Fruit fly (Drosophila melanogaster) whole organism, embryonic: ENCODE data around the gene Paics.

Experiments
- Abd-B ChIP-seq: fragments of 200-800 bp; sonication (Bioruptor generic); optimal IDR thresholded peaks from 2 replicates; lab custom pipeline; 2018; ENCODE audit warnings: missing biosample characterization, mild to moderate bottlenecking, missing genetic modification characterization, moderate library complexity
- BtbVII ChIP-seq: fragments of 200-800 bp; sonication (Bioruptor generic); optimal IDR thresholded peaks from 3 replicates; lab custom pipeline; 2017; ENCODE audit warnings: missing biosample characterization, mild to moderate bottlenecking, missing genetic modification characterization
- CG11093 ChIP-seq: fragments of 200-800 bp; sonication (Bioruptor generic); IDR thresholded peaks from 3 replicates; pipeline ENCODE4 v1.3.6; 2022; ENCODE audit warnings: missing biosample characterization, missing genetic modification characterization
- CG11696 ChIP-seq: fragments of 200-800 bp; sonication (Bioruptor generic); IDR thresholded peaks from 2 replicates; pipeline ENCODE4 v1.3.6; 2022; ENCODE audit warnings: missing biosample characterization, missing genetic modification characterization
- CG13775 ChIP-seq: fragments of 200-800 bp; sonication (Bioruptor generic); optimal IDR thresholded peaks from 3 replicates; lab custom pipeline; 2017; ENCODE audit warnings: missing biosample characterization, mild to moderate bottlenecking, missing genetic modification characterization
- CG15073 ChIP-seq: fragments of 200-800 bp; sonication (Bioruptor generic); optimal IDR thresholded peaks from 2 replicates; lab custom pipeline; 2016; ENCODE audit warnings: missing biosample characterization, missing genetic modification characterization
- CG15514 ChIP-seq: fragments of 200-800 bp; sonication (Bioruptor generic); optimal IDR thresholded peaks from 3 replicates; lab custom pipeline; 2017; ENCODE audit warnings: missing biosample characterization, missing genetic modification characterization, mild to moderate bottlenecking, moderate library complexity, missing genetic modification reagents
- CG1832 ChIP-seq: fragments of 200-800 bp; sonication (Bioruptor generic); optimal IDR thresholded peaks from 2 replicates; lab custom pipeline; 2017; ENCODE audit warnings: missing biosample characterization, mild to moderate bottlenecking, missing genetic modification characterization, inconsistent platforms
- CG2120 ChIP-seq: fragments of 200-800 bp; sonication (Bioruptor generic); optimal IDR thresholded peaks from 3 replicates; lab custom pipeline; 2016; ENCODE audit warnings: missing biosample characterization, missing genetic modification characterization
- CG30431 ChIP-seq: fragments of 200-800 bp; sonication (Bioruptor generic); optimal IDR thresholded peaks from 2 replicates; lab custom pipeline; 2017; ENCODE audit warnings: missing biosample characterization, missing genetic modification characterization
- CG3995 ChIP-seq: fragments of 200-800 bp; sonication (Bioruptor generic); optimal IDR thresholded peaks from 3 replicates; lab custom pipeline; 2016; ENCODE audit warnings: missing biosample characterization, missing genetic modification characterization
- CG5180 ChIP-seq: fragments of 200-800 bp; sonication (Bioruptor generic); optimal IDR thresholded peaks from 3 replicates; lab custom pipeline; 2017; ENCODE audit warnings: missing biosample characterization, missing genetic modification characterization, mild to moderate bottlenecking, moderate library complexity, missing genetic modification reagents
- CG5245 ChIP-seq: fragments of 200-800 bp; sonication (Bioruptor generic); optimal IDR thresholded peaks from 3 replicates; lab custom pipeline; 2016; ENCODE audit warnings: missing biosample characterization, missing genetic modification characterization
- CG8765 ChIP-seq: fragments of 200-800 bp; sonication (Bioruptor generic); IDR thresholded peaks from 2 replicates; pipeline ENCODE4 v1.3.6; 2022; ENCODE audit warnings: missing biosample characterization, missing genetic modification characterization
- CG9876 ChIP-seq: fragments of 200-800 bp; sonication (Bioruptor generic); optimal IDR thresholded peaks from 2 replicates; lab custom pipeline; 2016; ENCODE audit warnings: missing biosample characterization, missing genetic modification characterization
- CoRest ChIP-seq: fragments of 200-800 bp; sonication (Bioruptor generic); optimal IDR thresholded peaks from 3 replicates; lab custom pipeline; 2018; ENCODE audit warnings: missing biosample characterization, mild to moderate bottlenecking, missing genetic modification characterization, moderate library complexity
- Dbx ChIP-seq: fragments of 200-800 bp; sonication (Bioruptor generic); IDR thresholded peaks from 3 replicates; pipeline ENCODE4 v1.3.6; 2022; ENCODE audit warnings: missing biosample characterization, missing genetic modification characterization
- Dref ChIP-seq: fragments of 200-800 bp; sonication (Bioruptor generic); IDR thresholded peaks from 2 replicates; pipeline ENCODE4 v1.3.6; 2022; ENCODE audit warnings: missing biosample characterization, missing genetic modification characterization
- Eip74EF ChIP-seq, 2 experiments: fragments of 200-800 bp in 1 of 2; fragments of >200 bp in 1 of 2; sonication (Bioruptor generic) in 1 of 2; optimal IDR thresholded peaks; 2 replicates each; lab custom pipeline; 2017 to 2019; ENCODE audit warnings: missing biosample characterization in 2 of 2, missing genetic modification characterization in 2 of 2, mild to moderate bottlenecking in 1 of 2, moderate library complexity in 1 of 2
- Ets97D ChIP-seq: fragments of 200-800 bp; sonication (Bioruptor generic); optimal IDR thresholded peaks from 3 replicates; lab custom pipeline; 2016; ENCODE audit warnings: missing biosample characterization, missing genetic modification characterization
- Lim3 ChIP-seq: fragments of 200-800 bp; sonication (Bioruptor generic); IDR thresholded peaks from 2 replicates; pipeline ENCODE4 v1.3.6; 2022; ENCODE audit warnings: missing biosample characterization, missing genetic modification characterization
- Max ChIP-seq: fragments of 200-800 bp; sonication (Bioruptor generic); optimal IDR thresholded peaks from 2 replicates; lab custom pipeline; 2016; ENCODE audit warnings: missing biosample characterization, mild to moderate bottlenecking, missing genetic modification characterization
- PHDP ChIP-seq: fragments of 200-800 bp; sonication (Bioruptor generic); optimal IDR thresholded peaks from 3 replicates; lab custom pipeline; 2018; ENCODE audit warnings: missing biosample characterization, mild to moderate bottlenecking, missing genetic modification characterization, moderate library complexity
- Spps ChIP-seq: fragments of 200-800 bp; sonication (Bioruptor generic); optimal IDR thresholded peaks from 2 replicates; lab custom pipeline; 2018; ENCODE audit warnings: missing biosample characterization, mild to moderate bottlenecking, missing genetic modification characterization
- Xrp1 ChIP-seq: fragments of 200-800 bp; sonication (Bioruptor generic); IDR thresholded peaks from 2 replicates; pipeline ENCODE4 v1.3.6; 2022; ENCODE audit warnings: missing biosample characterization, missing genetic modification characterization
- ato ChIP-seq: fragments of 200-800 bp; sonication (Bioruptor generic); IDR thresholded peaks from 2 replicates; pipeline ENCODE4 v1.3.6; 2022; ENCODE audit warnings: missing biosample characterization, missing genetic modification characterization; ENCODE audit not compliant: partially characterized antibody
- az2 ChIP-seq: fragments of 200-800 bp; sonication (Bioruptor generic); optimal IDR thresholded peaks from 3 replicates; lab custom pipeline; 2016; ENCODE audit warnings: missing biosample characterization, missing genetic modification characterization
- bigmax ChIP-seq: fragments of 200-800 bp; sonication (Bioruptor generic); optimal IDR thresholded peaks from 2 replicates; lab custom pipeline; 2018; ENCODE audit warnings: missing biosample characterization, mild to moderate bottlenecking, missing genetic modification characterization
- cas ChIP-seq: fragments of 200-800 bp; sonication (Bioruptor generic); IDR thresholded peaks from 2 replicates; pipeline ENCODE4 v1.3.6; 2022; ENCODE audit warnings: missing biosample characterization, missing genetic modification characterization
- chif ChIP-seq, 2 experiments: fragments of 200-800 bp; sonication (Bioruptor generic); optimal IDR thresholded peaks; 3 replicates each; lab custom pipeline; 2016; ENCODE audit warnings: missing biosample characterization in 2 of 2, missing genetic modification characterization in 2 of 2
- cwo ChIP-seq: fragments of 200-800 bp; sonication (Bioruptor generic); optimal IDR thresholded peaks from 3 replicates; lab custom pipeline; 2017; ENCODE audit warnings: missing biosample characterization, missing genetic modification characterization, mild to moderate bottlenecking, moderate library complexity, missing genetic modification reagents
- dan ChIP-seq: fragments of 200-800 bp; sonication (Bioruptor generic); IDR thresholded peaks from 2 replicates; pipeline ENCODE4 v1.3.6; 2022; ENCODE audit warnings: missing biosample characterization, missing genetic modification characterization
- disco-r ChIP-seq: fragments of 200-800 bp; sonication (Bioruptor generic); optimal IDR thresholded peaks from 2 replicates; lab custom pipeline; 2016; ENCODE audit warnings: missing biosample characterization, missing genetic modification characterization
- en ChIP-seq: fragments of 200-800 bp; sonication (Bioruptor generic); optimal IDR thresholded peaks from 2 replicates; lab custom pipeline; 2016; ENCODE audit warnings: missing biosample characterization, missing genetic modification characterization
- eve ChIP-seq, 2 experiments: fragments of >200 bp; optimal IDR thresholded peaks; 2 replicates each; lab custom pipeline; 2017; ENCODE audit warnings: missing biosample characterization in 2 of 2, missing genetic modification characterization in 2 of 2
- gce ChIP-seq: fragments of 200-800 bp; sonication (Bioruptor generic); IDR thresholded peaks from 3 replicates; pipeline ENCODE4 v1.3.6; 2022; ENCODE audit warnings: missing biosample characterization, missing genetic modification characterization
- gcm2 ChIP-seq: fragments of 200-800 bp; sonication (Bioruptor generic); optimal IDR thresholded peaks from 2 replicates; lab custom pipeline; 2016; ENCODE audit warnings: missing biosample characterization, missing genetic modification characterization
- kay ChIP-seq: fragments of 200-800 bp; sonication (Bioruptor generic); optimal IDR thresholded peaks from 2 replicates; lab custom pipeline; 2016; ENCODE audit warnings: missing biosample characterization, missing genetic modification characterization
- kni ChIP-seq: fragments of 200-800 bp; sonication (Bioruptor generic); optimal IDR thresholded peaks from 3 replicates; lab custom pipeline; 2017; ENCODE audit warnings: mild to moderate bottlenecking, missing biosample characterization, missing genetic modification reagents, missing genetic modification characterization
- pfk ChIP-seq: fragments of 200-800 bp; sonication (Bioruptor generic); optimal IDR thresholded peaks from 2 replicates; lab custom pipeline; 2018; ENCODE audit warnings: missing biosample characterization, mild to moderate bottlenecking, missing genetic modification characterization, moderate library complexity
- ranshi ChIP-seq: fragments of 200-800 bp; sonication (Bioruptor generic); IDR thresholded peaks from 2 replicates; pipeline ENCODE4 v1.3.6; 2022; ENCODE audit warnings: missing biosample characterization, missing genetic modification characterization
- ro ChIP-seq: fragments of 200-800 bp; sonication (Bioruptor generic); IDR thresholded peaks from 2 replicates; pipeline ENCODE4 v1.3.6; 2022; ENCODE audit warnings: missing biosample characterization, missing genetic modification characterization
- scrt ChIP-seq: fragments of 200-800 bp; sonication (Bioruptor generic); optimal IDR thresholded peaks from 2 replicates; lab custom pipeline; 2018; ENCODE audit warnings: missing biosample characterization, mild to moderate bottlenecking, missing genetic modification characterization, moderate library complexity
- sd ChIP-seq: fragments of 200-800 bp; sonication (Bioruptor generic); optimal IDR thresholded peaks from 3 replicates; lab custom pipeline; 2018; ENCODE audit warnings: missing biosample characterization, mild to moderate bottlenecking, missing genetic modification characterization, moderate library complexity
- tap ChIP-seq: fragments of 200-800 bp; optimal IDR thresholded peaks from 3 replicates; lab custom pipeline; 2019; ENCODE audit warnings: missing biosample characterization, mild to moderate bottlenecking, missing genetic modification characterization, moderate library complexity
- tgo ChIP-seq: fragments of 200-800 bp; sonication (Bioruptor generic); IDR thresholded peaks from 3 replicates; pipeline ENCODE4 v1.3.6; 2022; ENCODE audit warnings: missing biosample characterization, missing genetic modification characterization
- trem ChIP-seq: fragments of 200-800 bp; optimal IDR thresholded peaks from 3 replicates; lab custom pipeline; 2019; ENCODE audit warnings: missing biosample characterization, mild to moderate bottlenecking, missing genetic modification characterization, moderate library complexity
- zen ChIP-seq: fragments of 200-800 bp; sonication (Bioruptor generic); optimal IDR thresholded peaks from 3 replicates; lab custom pipeline; 2018; ENCODE audit warnings: missing biosample characterization, mild to moderate bottlenecking, missing genetic modification characterization, moderate library complexity

Gene Paics

DNA sequence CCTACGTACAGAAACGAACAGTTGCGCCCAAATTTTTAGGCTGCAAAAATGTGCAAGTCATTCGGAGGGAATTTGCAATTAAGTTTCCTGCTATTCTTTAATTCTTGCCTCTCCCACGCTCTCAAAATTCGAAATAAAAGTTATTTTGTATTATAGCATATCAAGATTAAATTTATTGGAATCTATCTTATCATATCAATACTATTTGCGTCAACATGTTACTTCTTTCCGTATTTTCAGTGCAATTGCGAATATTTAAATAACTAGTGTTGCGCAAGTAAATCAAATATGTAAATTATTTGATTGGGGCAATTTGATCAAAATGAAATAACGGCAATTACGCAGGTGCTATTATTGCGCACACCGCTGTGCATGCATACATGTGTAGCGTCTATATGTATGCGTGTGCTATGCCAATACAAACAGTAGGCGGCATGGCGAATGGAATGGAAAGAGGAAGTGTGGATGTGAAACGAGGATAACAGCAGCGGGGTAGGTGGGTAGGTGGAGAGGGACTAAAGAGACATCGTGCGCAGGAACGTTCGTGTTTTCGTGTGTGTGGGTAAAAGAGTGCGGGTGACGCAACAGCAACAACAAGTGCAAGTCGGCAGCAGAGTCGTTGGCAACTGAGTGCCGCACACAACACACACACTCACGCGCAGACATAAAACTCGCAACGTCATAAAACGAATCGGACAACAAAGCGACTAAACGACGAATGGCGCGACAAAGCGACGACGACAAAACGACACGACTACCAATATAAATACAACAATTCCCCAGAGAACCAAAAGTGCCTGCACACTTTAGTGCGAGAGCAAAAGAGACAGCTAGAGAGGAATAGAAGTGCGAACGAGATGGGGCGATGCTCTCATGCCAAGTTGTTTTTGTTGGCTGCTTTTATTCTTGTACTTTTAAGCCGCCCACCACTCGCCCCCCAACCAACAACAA lies 24.7 kb downstream of the Paics start (continued):
- TF ChIP-seq chif (GFP tag; optimal IDR thresholded peaks at IDR 0.05; lab: Kevin White, UChicago) (peak; percentile 88 to 93), CG2120 (GFP tag; lab: Kevin White, UChicago) (peak; percentile 96), Max (GFP tag; lab: Kevin White, UChicago) (peak; percentile 96), cas (0 out of 2 replicates have a peak, but pooled peaks have one; percentile 5), kay (GFP tag; lab: Kevin White, UChicago) (peak; percentile 87), CoRest (peak; percentile 98), tap (tag; lab: Kevin White, UChicago) (peak; percentile 90), CG15073 (GFP tag; lab: Kevin White, UChicago) (peak; percentile 69), tgo (GFP tag; lab: Robert Waterston, UW) (peak; percentile 80), trem (tag; lab: Kevin White, UChicago) (peak; percentile 83), zen (tag; lab: Kevin White, UChicago) (peak; percentile 88), CG11093 (GFP tag; lab: Robert Waterston, UW) (peak; percentile 88), CG15514 (peak; percentile 56), CG11696 (peak; percentile 97), Eip74EF (GFP tag; optimal IDR thresholded peaks at IDR 0.05; lab: Kevin White, UChicago) (peak in 1 of 2 experiments; percentile 90), CG5180 (GFP tag; lab: Kevin White, UChicago) (peak; percentile 74), pfk (GFP tag; lab: Kevin White, UChicago) (peak; percentile 38), scrt (GFP tag; lab: Kevin White, UChicago) (peak; percentile 88), CG9876 (peak; percentile 74), Dref (GFP tag; lab: Robert Waterston, UW) (no peak), ranshi (GFP tag; lab: Robert Waterston, UW) (peak; percentile 68; the same call in 1 of the 2 replicates), CG3995 (GFP tag; lab: Kevin White, UChicago) (peak; percentile 78), Xrp1 (peak; percentile 77), CG5245 (GFP tag; lab: Kevin White, UChicago) (peak; percentile 89), eve (GFP tag; optimal IDR thresholded peaks at IDR 0.05; lab: Kevin White, UChicago) (peak in 1 of 2 experiments; percentile 99), Lim3 (GFP tag; lab: Robert Waterston, UW) (0 out of 2 replicates have a peak, but pooled peaks have one; percentile 22), sd (tag; lab: Kevin White, UChicago) (peak; percentile 64), CG8765 (peak; percentile 46), Ets97D (GFP tag; lab: Kevin White, UChicago) (peak; percentile 67), az2 (peak; percentile 94), CG30431 (peak; percentile 93), PHDP (tag; lab: Kevin White, UChicago) (peak; percentile 93), Abd-B (GFP tag; lab: Kevin White, UChicago) (peak; percentile 93), cwo (GFP tag; lab: Kevin White, UChicago) (peak; percentile 84), gce (no peak), kni (GFP tag; lab: Kevin White, UChicago) (peak; percentile 81), dan (GFP tag; lab: Robert Waterston, UW) (no peak), disco-r (peak; percentile 76), ro (GFP tag; lab: Robert Waterston, UW) (no peak; the same call in 1 of the 2 replicates), CG13775 (peak; percentile 98), BtbVII (peak; percentile 93), CG1832 (peak; percentile 80), ato (GFP tag; lab: Robert Waterston, UW) (no peak), en (GFP tag; lab: Kevin White, UChicago) (peak; percentile 83), bigmax (no peak), gcm2 (GFP tag; lab: Kevin White, UChicago) (peak; percentile 79), Spps (tag; lab: Kevin White, UChicago) (peak; percentile 78), Dbx (GFP tag; lab: Robert Waterston, UW) (peak; percentile 67)
